Worm (Caenorhabditis elegans) whole organism, young adult: ENCODE data around the gene F40D4.13.
"Not testable (repeated sequence)": the region's sequence is repeated elsewhere in the genome, so short reads cannot be mapped to it uniquely, and the experiment has no call there.

Experiments
- B0261.1 ChIP-seq: sonication (generic microtip); optimal IDR thresholded peaks from 2 replicates; lab custom pipeline; 2016; ENCODE audit warnings: mild to moderate bottlenecking, missing genetic modification characterization, moderate library complexity, missing compliant biosample characterization
- C06A6.2 ChIP-seq: fragments of 200-800 bp; sonication (Bioruptor generic); conservative IDR thresholded peaks from 2 replicates; pipeline ENCODE4 v1.3.6; 2022; ENCODE audit warnings: missing genetic modification characterization, missing compliant biosample characterization
- D2030.7 ChIP-seq: fragments of 200-800 bp; sonication (Bioruptor generic); IDR thresholded peaks from 2 replicates; pipeline ENCODE4 v1.3.6; 2022; ENCODE audit warnings: missing genetic modification reagents, missing genetic modification characterization, missing compliant biosample characterization
- F57C9.4 ChIP-seq: sonication (generic microtip); optimal IDR thresholded peaks from 2 replicates; lab custom pipeline; 2017; ENCODE audit warnings: mild to moderate bottlenecking, missing genetic modification characterization, missing compliant biosample characterization
- T26A5.8 ChIP-seq: sonication (generic microtip); optimal IDR thresholded peaks from 2 replicates; lab custom pipeline; 2016; ENCODE audit warnings: missing genetic modification characterization, missing compliant biosample characterization
- Y67H2A.10 ChIP-seq: fragments of 200-800 bp; sonication (Bioruptor generic); conservative IDR thresholded peaks from 2 replicates; pipeline ENCODE4 v1.3.6; 2022; ENCODE audit warnings: missing genetic modification reagents, missing genetic modification characterization, missing compliant biosample characterization
- Y79H2A.3 ChIP-seq: fragments of 200-800 bp; sonication (Bioruptor generic); conservative IDR thresholded peaks from 2 replicates; pipeline ENCODE4 v1.3.6; 2022; ENCODE audit warnings: missing genetic modification reagents, missing genetic modification characterization, missing compliant biosample characterization
- ZK185.1 ChIP-seq: sonication (generic microtip); optimal IDR thresholded peaks from 2 replicates; lab custom pipeline; 2016; ENCODE audit warnings: mild to moderate bottlenecking, missing genetic modification characterization, missing compliant biosample characterization; ENCODE audit not compliant: poor library complexity, severe bottlenecking
- akir-1 ChIP-seq: fragments of 200-800 bp; sonication (Bioruptor generic); optimal IDR thresholded peaks from 2 replicates; lab custom pipeline; 2018; ENCODE audit warnings: mild to moderate bottlenecking, missing genetic modification characterization, moderate library complexity, missing compliant biosample characterization
- aptf-3 ChIP-seq: fragments of 200-800 bp; sonication (Bioruptor generic); IDR thresholded peaks from 2 replicates; pipeline ENCODE4 v1.3.6; 2022; ENCODE audit warnings: missing genetic modification characterization, missing compliant biosample characterization
- attf-3 ChIP-seq: fragments of 200-800 bp; sonication (Bioruptor generic); conservative IDR thresholded peaks from 2 replicates; pipeline ENCODE4 v1.3.6; 2022; ENCODE audit warnings: missing genetic modification reagents, missing genetic modification characterization, missing compliant biosample characterization
- attf-5 ChIP-seq: fragments of 200-800 bp; sonication (Bioruptor generic); optimal IDR thresholded peaks from 2 replicates; lab custom pipeline; 2018; ENCODE audit warnings: mild to moderate bottlenecking, missing genetic modification characterization, missing compliant biosample characterization
- cebp-2 ChIP-seq: fragments of 200-800 bp; sonication (Bioruptor generic); IDR thresholded peaks from 2 replicates; pipeline ENCODE4 v1.3.6; 2022; ENCODE audit warnings: missing genetic modification characterization, missing compliant biosample characterization
- ceh-27 ChIP-seq: fragments of 200-800 bp; sonication (Bioruptor generic); optimal IDR thresholded peaks from 2 replicates; lab custom pipeline; 2018; ENCODE audit warnings: mild to moderate bottlenecking, missing genetic modification characterization, moderate library complexity, missing compliant biosample characterization
- ceh-40 ChIP-seq: fragments of 200-800 bp; sonication (Bioruptor generic); IDR thresholded peaks from 2 replicates; pipeline ENCODE4 v1.3.6; 2022; ENCODE audit warnings: missing genetic modification characterization, missing compliant biosample characterization
- ceh-58 ChIP-seq: fragments of 200-800 bp; sonication (Bioruptor generic); IDR thresholded peaks from 2 replicates; pipeline ENCODE4 v1.3.6; 2022; ENCODE audit warnings: missing genetic modification characterization, missing compliant biosample characterization
- ceh-91 ChIP-seq: fragments of 200-800 bp; sonication (Bioruptor generic); IDR thresholded peaks from 2 replicates; pipeline ENCODE4 v1.3.6; 2022; ENCODE audit warnings: missing genetic modification reagents, missing genetic modification characterization, missing compliant biosample characterization
- chd-7 ChIP-seq: sonication (generic microtip); optimal IDR thresholded peaks from 2 replicates; lab custom pipeline; 2016; ENCODE audit warnings: mild to moderate bottlenecking, missing genetic modification characterization, moderate library complexity, missing compliant biosample characterization
- dpl-1 ChIP-seq: fragments of 150-350 bp; optimal IDR thresholded peaks from 2 replicates; lab custom pipeline; 2014; ENCODE audit warnings: missing biosample characterization, missing genetic modification reagents, missing genetic modification characterization
- egl-44 ChIP-seq: fragments of 200-800 bp; sonication (Bioruptor generic); IDR thresholded peaks from 2 replicates; pipeline ENCODE4 v1.3.6; 2022; ENCODE audit warnings: missing genetic modification reagents, missing genetic modification characterization, missing compliant biosample characterization
- gei-17 ChIP-seq: fragments of 200-800 bp; sonication (Bioruptor generic); optimal IDR thresholded peaks from 2 replicates; lab custom pipeline; 2018; ENCODE audit warnings: mild to moderate bottlenecking, missing genetic modification characterization, missing compliant biosample characterization
- hlh-26 ChIP-seq: fragments of 200-800 bp; sonication (Bioruptor generic); conservative IDR thresholded peaks from 2 replicates; pipeline ENCODE4 v1.3.6; 2022; ENCODE audit warnings: missing genetic modification reagents, missing genetic modification characterization, missing compliant biosample characterization
- hmg-1.2 ChIP-seq: fragments of 200-800 bp; sonication (Bioruptor generic); IDR thresholded peaks from 2 replicates; pipeline ENCODE4 v1.3.6; 2022; ENCODE audit warnings: missing genetic modification reagents, missing genetic modification characterization, missing compliant biosample characterization
- lag-1 ChIP-seq: fragments of 200-800 bp; sonication (Bioruptor generic); IDR thresholded peaks from 2 replicates; pipeline ENCODE4 v1.3.6; 2022; ENCODE audit warnings: missing genetic modification reagents, missing genetic modification characterization, missing compliant biosample characterization
- let-607 ChIP-seq, 2 experiments: fragments of 200-800 bp in 1 of 2; sonication (Bioruptor generic) in 1 of 2; sonication (generic microtip) in 1 of 2; optimal IDR thresholded peaks; 2 replicates each; lab custom pipeline; 2016 to 2018; ENCODE audit warnings: mild to moderate bottlenecking in 2 of 2, missing compliant biosample characterization in 2 of 2, missing genetic modification characterization in 2 of 2, moderate library complexity in 2 of 2, missing genotype in 1 of 2
- madf-8 ChIP-seq: fragments of 200-800 bp; sonication (Bioruptor generic); conservative IDR thresholded peaks from 2 replicates; pipeline ENCODE4 v1.3.6; 2022; ENCODE audit warnings: missing genetic modification reagents, missing genetic modification characterization, missing compliant biosample characterization
- mcd-1 ChIP-seq: fragments of 200-800 bp; sonication (Bioruptor generic); IDR thresholded peaks from 2 replicates; pipeline ENCODE4 v1.3.6; 2022; ENCODE audit warnings: missing genetic modification reagents, missing genetic modification characterization, missing compliant biosample characterization
- mes-4 ChIP-seq: sonication (generic microtip); optimal IDR thresholded peaks from 2 replicates; lab custom pipeline; 2016; ENCODE audit warnings: missing genotype, missing genetic modification characterization, missing compliant biosample characterization
- mxl-1 ChIP-seq: sonication (generic microtip); optimal IDR thresholded peaks from 2 replicates; lab custom pipeline; 2016; ENCODE audit warnings: missing genetic modification characterization, missing compliant biosample characterization
- nhr-120 ChIP-seq: fragments of 200-800 bp; sonication (Bioruptor generic); IDR thresholded peaks from 2 replicates; pipeline ENCODE4 v1.3.6; 2022; ENCODE audit warnings: missing genetic modification characterization, missing compliant biosample characterization
- nhr-80 ChIP-seq: sonication (generic microtip); optimal IDR thresholded peaks from 2 replicates; lab custom pipeline; 2016; ENCODE audit warnings: missing genetic modification characterization, missing compliant biosample characterization
- rec-8 ChIP-seq, 2 experiments: sonication (generic microtip); optimal IDR thresholded peaks; 2 replicates each; lab custom pipeline; 2016; ENCODE audit warnings: mild to moderate bottlenecking in 2 of 2, missing genetic modification characterization in 2 of 2, missing genetic modification reagents in 2 of 2, missing genotype in 2 of 2, missing biosample characterization in 1 of 2, missing compliant biosample characterization in 1 of 2, moderate library complexity in 1 of 2
- repo-1 ChIP-seq: sonication (generic microtip); optimal IDR thresholded peaks from 2 replicates; lab custom pipeline; 2017; ENCODE audit warnings: mild to moderate bottlenecking, missing genetic modification characterization, missing compliant biosample characterization
- snpc-4 ChIP-seq, 5 experiments: fragments of 150-350 bp in 1 of 5; sonication (generic microtip) in 4 of 5; optimal IDR thresholded peaks; 2 replicates each; lab custom pipeline; 2014 to 2018; ENCODE audit warnings: missing genetic modification characterization in 5 of 5, missing biosample characterization in 3 of 5, antibody characterized with exemption in 2 of 5, mild to moderate bottlenecking in 2 of 5, missing compliant biosample characterization in 2 of 5, missing genotype in 2 of 5, moderate library complexity in 2 of 5, missing genetic modification reagents in 1 of 5
- sptf-2 ChIP-seq: fragments of 200-800 bp; sonication (Bioruptor generic); optimal IDR thresholded peaks from 2 replicates; lab custom pipeline; 2018; ENCODE audit warnings: mild to moderate bottlenecking, missing genetic modification characterization, missing compliant biosample characterization
- tbp1 ChIP-seq: fragments of 200-800 bp; sonication (Bioruptor generic); optimal IDR thresholded peaks from 2 replicates; lab custom pipeline; 2018; ENCODE audit warnings: mild to moderate bottlenecking, missing genetic modification characterization, missing compliant biosample characterization
- zfh-2 ChIP-seq: fragments of 200-800 bp; sonication (Bioruptor generic); conservative IDR thresholded peaks from 2 replicates; pipeline ENCODE4 v1.3.6; 2022; ENCODE audit warnings: missing genetic modification reagents, missing genetic modification characterization, missing compliant biosample characterization
- ztf-3 ChIP-seq: fragments of 200-800 bp; sonication (Bioruptor generic); optimal IDR thresholded peaks from 2 replicates; lab custom pipeline; 2018; ENCODE audit warnings: mild to moderate bottlenecking, missing genetic modification characterization, missing compliant biosample characterization
- ztf-6 ChIP-seq: fragments of 200-800 bp; sonication (Bioruptor generic); IDR thresholded peaks from 2 replicates; pipeline ENCODE4 v1.3.6; 2022; ENCODE audit warnings: missing genetic modification reagents, missing genetic modification characterization, missing compliant biosample characterization

The F40D4.13 gene

ce11 chrV:17155384-17155858 lies 1.6 kb downstream of the F40D4.13 start, which contains the start of gene F40D4.17:
Gene F40D4.17, minus strand, starts transcription at chrV:17155434.
- TF ChIP-seq ceh-40 (GFP tag; lab: Robert Waterston, UW) (no peak), hmg-1.2 (GFP tag; lab: Robert Waterston, UW) (peak; percentile 96), snpc-4 (GFP tag; optimal IDR thresholded peaks at IDR 0.05; lab: Kevin White, UChicago) (no peak), snpc-4 (tag; optimal IDR thresholded peaks at IDR 0.05; lab: Kevin White, UChicago) (peak in 1 of 4 experiments; percentile 45), madf-8 (GFP tag; lab: Robert Waterston, UW) (no peak), Y67H2A.10 (no peak), F57C9.4 (tag; lab: Kevin White, UChicago) (no peak), tbp1 (GFP tag; lab: Kevin White, UChicago) (no peak), dpl-1 (GFP tag; lab: Kevin White, UChicago) (no peak), sptf-2 (GFP tag; lab: Kevin White, UChicago) (no peak), mes-4 (tag; lab: Kevin White, UChicago) (no peak), chd-7 (tag; lab: Kevin White, UChicago) (no peak)
- TF ChIP-seq, all 124 proteins: peak for 2

ce11 chrV:17154944-17155343 lies 2.1 kb downstream of the F40D4.13 start:
- TF ChIP-seq Y79H2A.3 (GFP tag; lab: Robert Waterston, UW) (no peak), D2030.7 (GFP tag; lab: Robert Waterston, UW) (no peak), mes-4 (tag; lab: Kevin White, UChicago) (no peak), attf-3 (GFP tag; lab: Robert Waterston, UW) (no peak), akir-1 (no peak), T26A5.8 (tag; lab: Kevin White, UChicago) (no peak), F57C9.4 (tag; lab: Kevin White, UChicago) (no peak), ztf-6 (GFP tag; lab: Robert Waterston, UW) (no peak), lag-1 (no peak), hlh-26 (GFP tag; lab: Robert Waterston, UW) (no peak), nhr-120 (GFP tag; lab: Robert Waterston, UW) (no peak), egl-44 (GFP tag; lab: Robert Waterston, UW) (no peak), ztf-3 (no peak), ceh-91 (GFP tag; lab: Robert Waterston, UW) (no peak), cebp-2 (no peak), ceh-27 (no peak), attf-5 (GFP tag; lab: Kevin White, UChicago) (no peak), ZK185.1 (tag; lab: Kevin White, UChicago) (no peak), C06A6.2 (GFP tag; lab: Robert Waterston, UW) (no peak)

- TF ChIP-seq aptf-3 (GFP tag; lab: Robert Waterston, UW) (no peak), zfh-2 (GFP tag; lab: Robert Waterston, UW) (peak; percentile 53), cebp-2 (0 out of 2 replicates have a peak, but pooled peaks have one; percentile 19)
Observed at ce11 chrV:17151292-17151691, 5.8 kb downstream of the F40D4.13 start.

- TF ChIP-seq B0261.1 (tag; lab: Kevin White, UChicago) (peak; percentile 8), tbp1 (GFP tag; lab: Kevin White, UChicago) (peak; percentile 46), snpc-4 (tag; optimal IDR thresholded peaks at IDR 0.05; lab: Kevin White, UChicago) (peak in 2 of 4 experiments; percentile 73 to 87)
- not testable (repeated sequence) for TF ChIP-seq snpc-4 (GFP tag; optimal IDR thresholded peaks at IDR 0.05; lab: Kevin White, UChicago)
Observed at ce11 chrV:17129328-17129727, 27.7 kb downstream of the F40D4.13 start.

- TF ChIP-seq mcd-1 (GFP tag; lab: Robert Waterston, UW) (no peak), gei-17 (no peak), mxl-1 (no peak), repo-1 (tag; lab: Kevin White, UChicago) (no peak), ceh-58 (GFP tag; lab: Robert Waterston, UW) (no peak), rec-8 (tag; optimal IDR thresholded peaks at IDR 0.05; lab: Kevin White, UChicago) (no peak), let-607 (tag; optimal IDR thresholded peaks at IDR 0.05; lab: Kevin White, UChicago) (no peak), nhr-80 (no peak)
Observed at ce11 chrV:17108310-17108709, 48.7 kb downstream of the F40D4.13 start, which contains the start of gene ZK218.11. Gene ZK218.11, minus strand, starts transcription at chrV:17108410.
